Worm (Caenorhabditis elegans) whole organism, L2 larva: Measurements from ENCODE around the gene W10C4.1.

ENCODE experiments used
- F13H6.1 ChIP-seq: sonication (generic microtip); optimal IDR thresholded peaks from 2 replicates; lab custom pipeline; 2016; ENCODE audit warnings: missing genetic modification characterization, missing compliant biosample characterization
- R02D3.7 ChIP-seq: fragments of 150-350 bp; optimal IDR thresholded peaks from 2 replicates; lab custom pipeline; 2014; ENCODE audit warnings: missing biosample characterization, missing genetic modification characterization
- ama-1 ChIP-seq: fragments of 150-350 bp; optimal IDR thresholded peaks from 2 replicates; lab custom pipeline; 2018; ENCODE audit warnings: inconsistent platforms
- lin-39 ChIP-seq: fragments of 150-350 bp; optimal IDR thresholded peaks from 2 replicates; lab custom pipeline; 2014; ENCODE audit warnings: missing biosample characterization, missing genetic modification reagents, missing genetic modification characterization
- lsy-2 ChIP-seq, 2 experiments: fragments of 150-350 bp in 1 of 2; sonication (generic microtip) in 1 of 2; optimal IDR thresholded peaks; 2 replicates each; lab custom pipeline; 2014 to 2017; ENCODE audit warnings: missing biosample characterization in 2 of 2, missing genetic modification characterization in 2 of 2
- mdl-1 ChIP-seq, 2 experiments: fragments of 150-350 bp in 1 of 2; sonication (generic microtip) in 1 of 2; optimal IDR thresholded peaks; 2 replicates each; lab custom pipeline; 2017; ENCODE audit warnings: missing biosample characterization in 2 of 2, missing genetic modification characterization in 2 of 2
- nhr-11 ChIP-seq: fragments of 150-350 bp; optimal IDR thresholded peaks from 2 replicates; lab custom pipeline; 2014; ENCODE audit warnings: missing biosample characterization, missing genetic modification characterization
- nhr-12 ChIP-seq: fragments of 150-350 bp; optimal IDR thresholded peaks from 2 replicates; lab custom pipeline; 2014; ENCODE audit warnings: missing biosample characterization, missing genetic modification characterization
- nhr-23 ChIP-seq: fragments of 150-350 bp; optimal IDR thresholded peaks from 2 replicates; lab custom pipeline; 2014; ENCODE audit warnings: missing biosample characterization, missing genetic modification reagents, missing genetic modification characterization
- nhr-77 ChIP-seq: fragments of 150-350 bp; optimal IDR thresholded peaks from 2 replicates; lab custom pipeline; 2014; ENCODE audit warnings: missing biosample characterization, missing genetic modification characterization
- peb-1 ChIP-seq: fragments of 150-350 bp; optimal IDR thresholded peaks from 2 replicates; lab custom pipeline; 2014; ENCODE audit warnings: missing biosample characterization, missing genetic modification characterization
- ztf-1 ChIP-seq: fragments of 200-800 bp; sonication (Bioruptor generic); conservative IDR thresholded peaks from 2 replicates; pipeline ENCODE4 v1.3.6; 2022; ENCODE audit warnings: missing genetic modification characterization, missing compliant biosample characterization
- ztf-11 ChIP-seq: sonication (generic microtip); optimal IDR thresholded peaks from 2 replicates; lab custom pipeline; 2017; ENCODE audit warnings: missing biosample characterization, missing genetic modification characterization
- ztf-4 ChIP-seq: fragments of 150-350 bp; optimal IDR thresholded peaks from 2 replicates; lab custom pipeline; 2014; ENCODE audit warnings: missing biosample characterization, missing genetic modification characterization

DNA sequence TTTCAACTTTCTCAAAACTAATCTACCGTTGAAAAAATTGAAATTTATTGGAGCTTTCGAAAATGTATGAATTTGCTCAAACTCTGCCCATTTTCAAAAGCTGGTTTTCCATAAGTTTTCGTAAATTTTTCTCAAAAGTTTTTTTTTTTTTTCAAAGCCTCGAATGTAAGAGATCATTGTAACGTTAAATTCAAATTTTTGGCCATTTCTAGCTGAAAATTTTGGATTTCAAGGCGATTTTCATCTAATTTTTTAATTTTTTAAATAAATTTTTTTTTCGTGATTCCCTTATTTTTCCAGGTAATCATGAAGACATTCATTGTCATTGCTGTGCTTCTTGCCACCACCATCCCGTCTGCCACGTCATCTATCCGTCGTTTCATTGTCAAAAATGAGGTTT is 23.2 kb upstream of the W10C4.1 start, which contains the start of gene hpo-38:
- TF ChIP-seq R02D3.7 (tag; lab: Kevin White, UChicago) (no peak), ama-1 (lab: Kevin White, UChicago) (no peak), lin-39 (no peak), ztf-4 (no peak), lsy-2 (tag; optimal IDR thresholded peaks at IDR 0.05; lab: Kevin White, UChicago) (no peak), ztf-1 (GFP tag; lab: Robert Waterston, UW) (no peak), nhr-23 (tag; lab: Kevin White, UChicago) (no peak), mdl-1 (tag; optimal IDR thresholded peaks at IDR 0.05; lab: Kevin White, UChicago) (no peak), nhr-11 (tag; lab: Kevin White, UChicago) (no peak), nhr-77 (tag; lab: Kevin White, UChicago) (no peak), ztf-11 (no peak), peb-1 (tag; lab: Kevin White, UChicago) (no peak), F13H6.1 (tag; lab: Kevin White, UChicago) (no peak), nhr-12 (tag; lab: Kevin White, UChicago) (no peak)
